Fruit fly (Drosophila melanogaster) S2 (cell line): ENCODE results near the gene CG1575.

Source experiments
- CG8478 ChIP-seq: fragments of >200 bp; optimal IDR thresholded peaks from 2 replicates; lab custom pipeline; 2018
- CTCF ChIP-seq, 2 experiments: fragments of >200 bp; optimal IDR thresholded peaks; 2 replicates each; lab custom pipeline; 2018

DNA sequence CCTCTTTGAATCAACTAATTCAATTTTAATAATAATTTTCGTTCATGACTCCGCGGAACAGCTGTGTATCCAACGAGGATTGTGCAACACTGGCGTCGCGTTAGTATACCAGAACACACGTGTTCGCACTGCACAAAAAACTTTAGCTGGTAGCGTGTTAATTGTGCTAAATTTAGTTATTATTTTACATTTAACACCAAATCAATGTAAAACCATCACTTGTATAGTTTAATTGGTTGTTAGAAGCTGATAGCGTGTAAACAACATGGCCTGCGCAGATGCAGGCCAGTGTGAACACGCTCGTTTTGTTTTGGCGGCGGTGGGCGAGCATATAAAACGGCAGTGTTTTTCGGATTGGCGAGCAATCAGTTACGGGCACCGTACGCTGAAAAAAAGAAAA is 40.5 kb downstream of the CG1575 start, which contains the start of the genes Traf6 and GIIIspla2:
- TF ChIP-seq CTCF (optimal IDR thresholded peaks at IDR 0.05; lab: Kevin White, UChicago) (no peak), CG8478 (lab: Kevin White, UChicago) (no peak)
